Worm (Caenorhabditis elegans): ENCODE results near the gene ZK546.5.

ZK546.5 gene

ce11 chrII:4925198-4925764 lies 10.3 kb upstream of the ZK546.5 start, which contains the start of gene aagr-2 (continued):
- TF ChIP-seq F26F4.8 (GFP tag; conservative IDR thresholded peaks at IDR 0.05) (no peak), tag-97 (GFP tag; IDR thresholded peaks at IDR 0.05) (no peak), mdt-29 (GFP tag; IDR thresholded peaks at IDR 0.05) (peak; percentile 82), lin-39 (tag; optimal IDR thresholded peaks at IDR 0.05) (no peak), madf-9 (GFP tag; conservative IDR thresholded peaks at IDR 0.05) (no peak), zag-1 (tag; optimal IDR thresholded peaks at IDR 0.05) (no peak), lin-1 (GFP tag; IDR thresholded peaks at IDR 0.05) (peak; percentile 54), ama-1 (optimal IDR thresholded peaks at IDR 0.05) (no peak), tra-1 (GFP tag; IDR thresholded peaks at IDR 0.05) (peak; percentile 81), nhr-25 (tag; optimal IDR thresholded peaks at IDR 0.05; ENCODE audit: borderline replicate concordance, insufficient read depth) (no peak), lin-29 (GFP tag; IDR thresholded peaks at IDR 0.05) (no peak), lin-38 (GFP tag; IDR thresholded peaks at IDR 0.05) (no peak), ZK546.5 (tag; optimal IDR thresholded peaks at IDR 0.05) (no peak), snpc-4 (tag; optimal IDR thresholded peaks at IDR 0.05) (no peak), pha-4 (GFP tag; IDR thresholded peaks at IDR 0.05) (no peak; the same call in 1 of the 2 replicates), pha-4 (tag; optimal IDR thresholded peaks at IDR 0.05) (no peak), ctbp-1 (GFP tag; IDR thresholded peaks at IDR 0.05) (no peak), mep-1 (tag; optimal IDR thresholded peaks at IDR 0.05) (peak; percentile 62), daf-8 (GFP tag; IDR thresholded peaks at IDR 0.05) (no peak), ceh-62 (tag; optimal IDR thresholded peaks at IDR 0.05) (no peak), pqm-1 (tag; optimal IDR thresholded peaks at IDR 0.05) (peak; percentile 97), lir-3 (tag; optimal IDR thresholded peaks at IDR 0.05) (no peak), lin-13 (GFP tag; optimal IDR thresholded peaks at IDR 0.05) (no peak), lin-15B (tag; optimal IDR thresholded peaks at IDR 0.05) (no peak), spr-1 (tag; optimal IDR thresholded peaks at IDR 0.05) (no peak), unc-62 (GFP tag; optimal IDR thresholded peaks at IDR 0.05 in 1 of 2) (peak in 1 of 2 experiments; percentile 29), unc-62 (tag; optimal IDR thresholded peaks at IDR 0.05) (no peak), gei-8 (GFP tag; optimal IDR thresholded peaks at IDR 0.05) (no peak), hmg-1.1 (GFP tag; IDR thresholded peaks at IDR 0.05) (no peak), Y5F2A.4 (GFP tag; optimal IDR thresholded peaks at IDR 0.05) (no peak), ces-1 (GFP tag; optimal IDR thresholded peaks at IDR 0.05) (no peak), nhr-76 (tag; optimal IDR thresholded peaks at IDR 0.05) (no peak), F49E8.2 (tag; optimal IDR thresholded peaks at IDR 0.05; ENCODE audit: borderline replicate concordance) (no peak), nhr-111 (GFP tag; optimal IDR thresholded peaks at IDR 0.05) (no peak), daf-16 (GFP tag; optimal IDR thresholded peaks at IDR 0.05) (peak in 1 of 2 experiments; percentile 2), daf-16 (tag; optimal IDR thresholded peaks at IDR 0.05) (peak; percentile 94), ZK337.2 (GFP tag; IDR thresholded peaks at IDR 0.05) (no peak), hlh-11 (tag; optimal IDR thresholded peaks at IDR 0.05) (peak; percentile 92), snpc-1.2 (GFP tag; IDR thresholded peaks at IDR 0.05) (no peak), cey-2 (tag; optimal IDR thresholded peaks at IDR 0.05; ENCODE audit: borderline replicate concordance, insufficient read depth) (no peak), nhr-11 (tag; optimal IDR thresholded peaks at IDR 0.05) (no peak), nhr-48 (tag; optimal IDR thresholded peaks at IDR 0.05) (peak; percentile 85), dmd-8 (GFP tag; IDR thresholded peaks at IDR 0.05) (no peak), vab-7 (GFP tag; IDR thresholded peaks at IDR 0.05) (no peak), lim-7 (GFP tag; IDR thresholded peaks at IDR 0.05) (no peak), set-16 (GFP tag; IDR thresholded peaks at IDR 0.05) (no peak), Y48G9A.11 (GFP tag; IDR thresholded peaks at IDR 0.05) (no peak), T20F7.1 (GFP tag; optimal IDR thresholded peaks at IDR 0.05) (peak; percentile 33), php-3 (GFP tag; IDR thresholded peaks at IDR 0.05) (peak; percentile 60), ceh-28 (tag; optimal IDR thresholded peaks at IDR 0.05) (no peak), T26A8.4 (GFP tag; IDR thresholded peaks at IDR 0.05) (no peak), fos-1 (tag; optimal IDR thresholded peaks at IDR 0.05) (no peak)

Data from whole organism, L4 larva.